2 fruit fly cellular contexts compared by ENCODE assay signal in the genomic region with DNA sequence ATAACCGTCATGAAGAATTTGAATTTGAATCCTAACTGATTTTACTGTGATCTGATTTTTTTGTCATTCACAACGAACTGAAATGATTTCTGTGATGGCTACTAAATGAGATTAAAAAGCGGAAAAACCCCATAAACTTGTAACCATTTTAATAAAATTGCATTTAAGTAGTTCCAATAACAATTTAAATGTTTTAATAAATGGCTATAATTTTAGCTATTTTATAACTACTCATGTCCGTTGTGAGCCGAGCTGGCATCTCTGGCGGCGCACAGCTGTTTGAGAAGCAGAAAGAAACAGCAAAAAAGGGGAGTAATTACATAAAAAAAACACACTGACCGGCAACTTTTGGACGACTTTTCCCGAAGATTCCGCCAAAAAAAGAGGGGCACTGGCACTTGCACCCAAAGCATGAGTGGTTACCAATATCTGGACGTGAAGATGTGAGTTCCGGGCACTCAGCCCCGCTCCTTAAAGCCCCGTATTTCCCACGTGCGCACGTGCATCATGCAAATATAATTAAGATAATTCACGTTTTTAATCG.
TF ChIP-seq lines count a peak whose summit lies in the region.

Gene CG7950, plus strand, starts transcription at position 268 of the 544 bp plus-strand sequence.
Gene Rpp14a, plus strand, starts transcription at position 268 of the 544 bp plus-strand sequence.

TF ChIP-seq in whole organism, embryonic, 481 proteins besides CTCF, POLR2A, EP300 and RAD21 (continued from another document and continues in another):
- TF ChIP-seq Fer2 (tag; optimal IDR thresholded peaks at IDR 0.05; lab: Kevin White, UChicago) = peak; percentile 26
- peak; percentile 28 for TF ChIP-seq Dp (GFP tag; optimal IDR thresholded peaks at IDR 0.05; lab: Kevin White, UChicago)
- TF ChIP-seq CG12155 (GFP tag; optimal IDR thresholded peaks at IDR 0.05; lab: Kevin White, UChicago) = peak; percentile 80
- 0 out of 3 replicates have a peak, but pooled peaks have one; percentile 5 for TF ChIP-seq Doc3 (GFP tag; IDR thresholded peaks at IDR 0.05; lab: Robert Waterston, UW; ENCODE audit: partially characterized antibody)
- no peak for TF ChIP-seq CG12104 (GFP tag; optimal IDR thresholded peaks at IDR 0.05; lab: Kevin White, UChicago)
- TF ChIP-seq kay (GFP tag; optimal IDR thresholded peaks at IDR 0.05; lab: Kevin White, UChicago) = peak; percentile 52
- peak; percentile 69 for TF ChIP-seq caup (GFP tag; optimal IDR thresholded peaks at IDR 0.05; lab: Kevin White, UChicago; ENCODE audit: severe bottlenecking)
- TF ChIP-seq ham (GFP tag; IDR thresholded peaks at IDR 0.05; lab: Robert Waterston, UW) = no peak
- TF ChIP-seq CG43689 (GFP tag; IDR thresholded peaks at IDR 0.05; lab: Robert Waterston, UW) = peak; percentile 22; the same call in 1 of the 2 replicates
- TF ChIP-seq HHEX (GFP tag; optimal IDR thresholded peaks at IDR 0.05; lab: Kevin White, UChicago) = peak; percentile 42
- TF ChIP-seq H15 (GFP tag; IDR thresholded peaks at IDR 0.05; lab: Robert Waterston, UW) = peak; percentile 70; the same call in 1 of the 3 replicates
- peak; percentile 75 for TF ChIP-seq zen (tag; optimal IDR thresholded peaks at IDR 0.05; lab: Kevin White, UChicago)
- TF ChIP-seq CG10654 (GFP tag; optimal IDR thresholded peaks at IDR 0.05; lab: Kevin White, UChicago) = peak; percentile 67
- peak; percentile 28 for TF ChIP-seq Asciz (GFP tag; optimal IDR thresholded peaks at IDR 0.05; lab: Kevin White, UChicago)
- TF ChIP-seq CkIIα-i1 (GFP tag; IDR thresholded peaks at IDR 0.05; lab: Robert Waterston, UW) = no peak
- peak; percentile 29 for TF ChIP-seq en (GFP tag; optimal IDR thresholded peaks at IDR 0.05; lab: Kevin White, UChicago)
- peak; percentile 70 for TF ChIP-seq CG6689 (GFP tag; IDR thresholded peaks at IDR 0.05; lab: Robert Waterston, UW)
- no peak for TF ChIP-seq CG8478 (optimal IDR thresholded peaks at IDR 0.05; lab: Kevin White, UChicago)
- TF ChIP-seq CG18262 (tag; optimal IDR thresholded peaks at IDR 0.05; lab: Kevin White, UChicago) = peak; percentile 63
- TF ChIP-seq wek (GFP tag; optimal IDR thresholded peaks at IDR 0.05; lab: Kevin White, UChicago) = no peak
- no peak for TF ChIP-seq Hey (tag; optimal IDR thresholded peaks at IDR 0.05; lab: Kevin White, UChicago)
- peak; percentile 89 for TF ChIP-seq CG1603 (tag; optimal IDR thresholded peaks at IDR 0.05; lab: Kevin White, UChicago)
- peak; percentile 43 for TF ChIP-seq slou (GFP tag; optimal IDR thresholded peaks at IDR 0.05; lab: Kevin White, UChicago)
- peak; percentile 77 for TF ChIP-seq dysf (GFP tag; IDR thresholded peaks at IDR 0.05; lab: Robert Waterston, UW)
- TF ChIP-seq CG4360 (GFP tag; IDR thresholded peaks at IDR 0.05; lab: Robert Waterston, UW) = no peak
- peak; percentile 53 for TF ChIP-seq CG31388 (GFP tag; optimal IDR thresholded peaks at IDR 0.05; lab: Kevin White, UChicago)
- no peak for TF ChIP-seq CG7928 (GFP tag; optimal IDR thresholded peaks at IDR 0.05; lab: Kevin White, UChicago)
- TF ChIP-seq eyg (GFP tag; optimal IDR thresholded peaks at IDR 0.05; lab: Kevin White, UChicago) = peak; percentile 57
- no peak for TF ChIP-seq toy (GFP tag; IDR thresholded peaks at IDR 0.05; lab: Robert Waterston, UW)
- TF ChIP-seq bbx (GFP tag; IDR thresholded peaks at IDR 0.05; lab: Robert Waterston, UW; ENCODE audit: partially characterized antibody) = no peak
- peak; percentile 47 for TF ChIP-seq CG5245 (GFP tag; optimal IDR thresholded peaks at IDR 0.05; lab: Kevin White, UChicago)
- no peak for TF ChIP-seq Trl (optimal IDR thresholded peaks at IDR 0.05; lab: Kevin White, UChicago)
- peak; percentile 84 for TF ChIP-seq Trl (GFP tag; optimal IDR thresholded peaks at IDR 0.05; lab: Kevin White, UChicago)
- TF ChIP-seq NC2β (GFP tag; optimal IDR thresholded peaks at IDR 0.05; lab: Kevin White, UChicago) = peak; percentile 70
- TF ChIP-seq CG10366 (GFP tag; IDR thresholded peaks at IDR 0.05; lab: Robert Waterston, UW) = peak; percentile 84
- peak; percentile 88 for TF ChIP-seq shn (GFP tag; optimal IDR thresholded peaks at IDR 0.05; lab: Kevin White, UChicago)
- no peak for TF ChIP-seq Hand (GFP tag; optimal IDR thresholded peaks at IDR 0.05; lab: Kevin White, UChicago)
- no peak for TF ChIP-seq MTF-1 (GFP tag; optimal IDR thresholded peaks at IDR 0.05; lab: Kevin White, UChicago; ENCODE audit: borderline replicate concordance)
- no peak for TF ChIP-seq Doc2 (GFP tag; IDR thresholded peaks at IDR 0.05; lab: Robert Waterston, UW)
- peak; percentile 80 for TF ChIP-seq MBD-R2 (GFP tag; IDR thresholded peaks at IDR 0.05; lab: Robert Waterston, UW)
- peak; percentile 81 for TF ChIP-seq seq (GFP tag; IDR thresholded peaks at IDR 0.05; lab: Robert Waterston, UW)
- TF ChIP-seq pb (GFP tag; optimal IDR thresholded peaks at IDR 0.05; lab: Kevin White, UChicago) = no peak
- peak; percentile 40 for TF ChIP-seq HmgD (GFP tag; optimal IDR thresholded peaks at IDR 0.05; lab: Kevin White, UChicago)
- TF ChIP-seq gcm2 (GFP tag; optimal IDR thresholded peaks at IDR 0.05; lab: Kevin White, UChicago) = peak; percentile 19
- TF ChIP-seq Jarid2 (GFP tag; optimal IDR thresholded peaks at IDR 0.05; lab: Kevin White, UChicago) = no peak
- TF ChIP-seq CG7357 (GFP tag; IDR thresholded peaks at IDR 0.05; lab: Robert Waterston, UW) = peak; percentile 62; the same call in 2 of the 3 replicates
- TF ChIP-seq maf-S (GFP tag; optimal IDR thresholded peaks at IDR 0.05; lab: Kevin White, UChicago) = peak; percentile 74
- TF ChIP-seq CG6272 (GFP tag; IDR thresholded peaks at IDR 0.05; lab: Robert Waterston, UW) = peak; percentile 68; the same call in 1 of the 2 replicates
- peak; percentile 80 for TF ChIP-seq Drgx (GFP tag; IDR thresholded peaks at IDR 0.05; lab: Robert Waterston, UW)
- TF ChIP-seq kah (GFP tag; optimal IDR thresholded peaks at IDR 0.05; lab: Kevin White, UChicago) = no peak
- TF ChIP-seq NC2α (GFP tag; optimal IDR thresholded peaks at IDR 0.05; lab: Kevin White, UChicago) = no peak
- TF ChIP-seq ab (GFP tag; optimal IDR thresholded peaks at IDR 0.05; lab: Kevin White, UChicago) = no peak
- no peak for TF ChIP-seq CG6683 (GFP tag; optimal IDR thresholded peaks at IDR 0.05; lab: Kevin White, UChicago)
- TF ChIP-seq CG18599 (GFP tag; optimal IDR thresholded peaks at IDR 0.05; lab: Kevin White, UChicago) = peak; percentile 73
- TF ChIP-seq CG10267 (tag; optimal IDR thresholded peaks at IDR 0.05; lab: Kevin White, UChicago) = peak; percentile 72
- TF ChIP-seq CG3407 (GFP tag; optimal IDR thresholded peaks at IDR 0.05; lab: Kevin White, UChicago) = peak; percentile 36
- TF ChIP-seq Hmx (GFP tag; optimal IDR thresholded peaks at IDR 0.05; lab: Kevin White, UChicago) = peak; percentile 67
- no peak for TF ChIP-seq Eip74EF (GFP tag; optimal IDR thresholded peaks at IDR 0.05; lab: Kevin White, UChicago)
- no peak for TF ChIP-seq CG5180 (GFP tag; optimal IDR thresholded peaks at IDR 0.05; lab: Kevin White, UChicago)
- TF ChIP-seq hkb (optimal IDR thresholded peaks at IDR 0.05; lab: Kevin White, UChicago) = no peak
- peak; percentile 83 for TF ChIP-seq hkb (GFP tag; IDR thresholded peaks at IDR 0.05; lab: Robert Waterston, UW)
- peak; percentile 69 for TF ChIP-seq CG7839 (tag; optimal IDR thresholded peaks at IDR 0.05; lab: Kevin White, UChicago)

TF ChIP-seq in whole organism, prepupa, 60 proteins besides CTCF, POLR2A, EP300 and RAD21 (continued from another document):
- TF ChIP-seq cyc (GFP tag; optimal IDR thresholded peaks at IDR 0.05; lab: Kevin White, UChicago) (peak; percentile 85), CG6276 (GFP tag; optimal IDR thresholded peaks at IDR 0.05; lab: Kevin White, UChicago) (no peak), CG6854 (GFP tag; optimal IDR thresholded peaks at IDR 0.05; lab: Kevin White, UChicago) (no peak), Eip78C (GFP tag; lab: Kevin White, UChicago) (peak; percentile 93), Sox14 (GFP tag; optimal IDR thresholded peaks at IDR 0.05; lab: Kevin White, UChicago) (peak; percentile 91), CG3919 (GFP tag; optimal IDR thresholded peaks at IDR 0.05; lab: Kevin White, UChicago) (peak; percentile 85), CG32006 (GFP tag; optimal IDR thresholded peaks at IDR 0.05; lab: Kevin White, UChicago) (peak; percentile 80), OdsH (GFP tag; optimal IDR thresholded peaks at IDR 0.05; lab: Kevin White, UChicago) (peak; percentile 89), net (GFP tag; optimal IDR thresholded peaks at IDR 0.05; lab: Kevin White, UChicago) (peak; percentile 84), Lpt (GFP tag; optimal IDR thresholded peaks at IDR 0.05; lab: Kevin White, UChicago) (peak; percentile 81), Ets96B (tag; optimal IDR thresholded peaks at IDR 0.05; lab: Kevin White, UChicago) (peak; percentile 79), fd59A (GFP tag; optimal IDR thresholded peaks at IDR 0.05; lab: Kevin White, UChicago) (peak; percentile 53)
